Fruit fly (Drosophila melanogaster): ENCODE data around the gene CG43448.
A peak's percentile ranks its signal among the peaks of the same experiment; 100 is the strongest.

DNA sequence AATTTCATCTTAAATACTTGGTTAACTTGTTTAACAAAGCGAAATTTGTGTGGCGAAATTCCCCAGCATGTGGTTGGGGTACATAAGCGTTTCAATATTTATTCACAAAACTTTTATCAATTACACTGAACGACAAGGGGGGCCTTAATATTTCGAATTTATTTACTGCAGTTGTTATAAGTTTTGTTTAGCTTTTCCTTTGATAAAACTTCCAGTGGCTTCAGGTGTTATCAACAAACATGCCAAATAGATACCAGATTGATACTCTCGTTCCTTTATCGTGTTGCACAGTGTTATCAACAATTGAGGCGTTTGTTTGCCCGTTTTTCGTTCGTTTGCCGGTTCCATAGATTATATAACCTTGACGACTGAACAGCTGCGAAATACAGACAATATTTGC is 42.8 kb upstream of the CG43448 start:
- TF ChIP-seq CG13204 (GFP tag; optimal IDR thresholded peaks at IDR 0.05) = no peak
- TF ChIP-seq Pif1B (GFP tag; optimal IDR thresholded peaks at IDR 0.05) = peak; percentile 53
- TF ChIP-seq CG15710 (tag; optimal IDR thresholded peaks at IDR 0.05) = no peak
- peak; percentile 51 for TF ChIP-seq CG17806 (tag; optimal IDR thresholded peaks at IDR 0.05)
- TF ChIP-seq CG9948 (tag; optimal IDR thresholded peaks at IDR 0.05) = peak; percentile 34
- TF ChIP-seq CG10348 (GFP tag; IDR thresholded peaks at IDR 0.05) = no peak
- peak; percentile 20 for TF ChIP-seq CG14655 (GFP tag; optimal IDR thresholded peaks at IDR 0.05)

Data from whole organism, pupa.